Worm (Caenorhabditis elegans) whole organism, late embryonic: ENCODE results near the gene cnx-1.

Experiments used
- C38D4.7 ChIP-seq: fragments of 200-800 bp; sonication (Bioruptor generic); optimal IDR thresholded peaks from 2 replicates; lab custom pipeline; 2018; ENCODE audit warnings: mild to moderate bottlenecking, missing genetic modification characterization, moderate library complexity, missing compliant biosample characterization
- F13H6.1 ChIP-seq: sonication (generic microtip); optimal IDR thresholded peaks from 2 replicates; lab custom pipeline; 2016; ENCODE audit warnings: missing genetic modification characterization, missing compliant biosample characterization
- K09A11.1 ChIP-seq: sonication (generic microtip); optimal IDR thresholded peaks from 2 replicates; lab custom pipeline; 2017; ENCODE audit warnings: antibody characterized with exemption, mild to moderate bottlenecking, missing genetic modification characterization, missing compliant biosample characterization; ENCODE audit not compliant: insufficient read depth
- T23F11.4 ChIP-seq: fragments of 200-800 bp; sonication (Bioruptor generic); optimal IDR thresholded peaks from 2 replicates; lab custom pipeline; 2018; ENCODE audit warnings: mild to moderate bottlenecking, missing genetic modification characterization, missing compliant biosample characterization
- ahr-1 ChIP-seq: sonication (generic microtip); optimal IDR thresholded peaks from 2 replicates; lab custom pipeline; 2016; ENCODE audit warnings: missing genetic modification characterization, missing compliant biosample characterization
- ama-1 ChIP-seq: fragments of 150-350 bp; optimal IDR thresholded peaks from 2 replicates; lab custom pipeline; 2014
- ceh-31 ChIP-seq: sonication (generic microtip); optimal IDR thresholded peaks from 2 replicates; lab custom pipeline; 2016; ENCODE audit warnings: missing genetic modification characterization, missing compliant biosample characterization
- ceh-9 ChIP-seq: sonication (generic microtip); optimal IDR thresholded peaks from 2 replicates; lab custom pipeline; 2016; ENCODE audit warnings: mild to moderate bottlenecking, missing genetic modification characterization, inconsistent platforms, missing compliant biosample characterization
- che-1 ChIP-seq: sonication (generic microtip); optimal IDR thresholded peaks from 2 replicates; lab custom pipeline; 2016; ENCODE audit warnings: mild to moderate bottlenecking, missing genetic modification characterization, missing compliant biosample characterization
- dmd-4 ChIP-seq: sonication (generic microtip); optimal IDR thresholded peaks from 2 replicates; lab custom pipeline; 2016; ENCODE audit warnings: borderline replicate concordance, missing genetic modification characterization, missing compliant biosample characterization
- dve-1 ChIP-seq: sonication (generic microtip); optimal IDR thresholded peaks from 2 replicates; lab custom pipeline; 2017; ENCODE audit warnings: antibody characterized with exemption, mild to moderate bottlenecking, missing genetic modification characterization, missing compliant biosample characterization
- elt-4 ChIP-seq: sonication (generic microtip); optimal IDR thresholded peaks from 2 replicates; lab custom pipeline; 2016; ENCODE audit warnings: missing genetic modification characterization, missing compliant biosample characterization
- ets-4 ChIP-seq: sonication (generic microtip); optimal IDR thresholded peaks from 2 replicates; lab custom pipeline; 2016; ENCODE audit warnings: missing genetic modification characterization, missing compliant biosample characterization
- fkh-10 ChIP-seq: fragments of 150-350 bp; optimal IDR thresholded peaks from 2 replicates; lab custom pipeline; 2014; ENCODE audit warnings: missing biosample characterization, missing genetic modification reagents, missing genetic modification characterization
- hlh-15 ChIP-seq: sonication (generic microtip); optimal IDR thresholded peaks from 2 replicates; lab custom pipeline; 2016; ENCODE audit warnings: missing genetic modification characterization, missing compliant biosample characterization
- hlh-6 ChIP-seq: sonication (generic microtip); optimal IDR thresholded peaks from 2 replicates; lab custom pipeline; 2016; ENCODE audit warnings: missing genotype, missing genetic modification characterization, missing compliant biosample characterization
- lin-11 ChIP-seq: fragments of 200-800 bp; sonication (Bioruptor generic); optimal IDR thresholded peaks from 2 replicates; lab custom pipeline; 2018; ENCODE audit warnings: mild to moderate bottlenecking, missing genetic modification characterization, missing compliant biosample characterization
- madf-2 ChIP-seq: sonication (generic microtip); optimal IDR thresholded peaks from 2 replicates; lab custom pipeline; 2017; ENCODE audit warnings: missing genetic modification characterization, missing compliant biosample characterization
- nhr-232 ChIP-seq: sonication (generic microtip); optimal IDR thresholded peaks from 2 replicates; lab custom pipeline; 2016; ENCODE audit warnings: missing genetic modification characterization, missing compliant biosample characterization
- npax-4 ChIP-seq: sonication (generic microtip); optimal IDR thresholded peaks from 2 replicates; lab custom pipeline; 2016; ENCODE audit warnings: missing genetic modification characterization, missing compliant biosample characterization
- odd-2 ChIP-seq: sonication (generic microtip); optimal IDR thresholded peaks from 2 replicates; lab custom pipeline; 2017; ENCODE audit warnings: antibody characterized with exemption, mild to moderate bottlenecking, missing genetic modification characterization, missing compliant biosample characterization
- pat-9 ChIP-seq: fragments of 200-800 bp; sonication (Bioruptor generic); optimal IDR thresholded peaks from 2 replicates; lab custom pipeline; 2018; ENCODE audit warnings: mild to moderate bottlenecking, missing genetic modification characterization, moderate library complexity, missing compliant biosample characterization
- pax-1 ChIP-seq: fragments of 150-350 bp; optimal IDR thresholded peaks from 2 replicates; lab custom pipeline; 2014; ENCODE audit warnings: missing biosample characterization, missing genetic modification characterization
- pha-4 ChIP-seq: fragments of 150-350 bp; optimal IDR thresholded peaks from 2 replicates; lab custom pipeline; 2018; ENCODE audit warnings: missing biosample characterization, missing genetic modification reagents, missing genetic modification characterization
- ref-2 ChIP-seq: sonication (generic microtip); optimal IDR thresholded peaks from 2 replicates; lab custom pipeline; 2016; ENCODE audit warnings: missing genetic modification characterization, missing compliant biosample characterization
- rnt-1 ChIP-seq: sonication (generic microtip); optimal IDR thresholded peaks from 2 replicates; lab custom pipeline; 2016; ENCODE audit warnings: missing genetic modification characterization, missing compliant biosample characterization
- sdc-2 ChIP-seq: sonication (generic microtip); optimal IDR thresholded peaks from 2 replicates; lab custom pipeline; 2016; ENCODE audit warnings: missing genotype, missing genetic modification characterization, missing compliant biosample characterization
- syd-9 ChIP-seq: sonication (generic microtip); optimal IDR thresholded peaks from 2 replicates; lab custom pipeline; 2016; ENCODE audit warnings: mild to moderate bottlenecking, missing genetic modification characterization, moderate library complexity, missing compliant biosample characterization
- tbx-7 ChIP-seq: sonication (generic microtip); optimal IDR thresholded peaks from 2 replicates; lab custom pipeline; 2016; ENCODE audit warnings: missing genotype, missing genetic modification characterization, missing compliant biosample characterization
- ttx-3 ChIP-seq: sonication (generic microtip); optimal IDR thresholded peaks from 2 replicates; lab custom pipeline; 2016; ENCODE audit warnings: missing genetic modification reagents, missing genetic modification characterization, missing compliant biosample characterization
- unc-3 ChIP-seq, 2 experiments: fragments of 200-800 bp in 1 of 2; sonication (Bioruptor generic) in 1 of 2; sonication (generic microtip) in 1 of 2; conservative IDR thresholded peaks in 1 of 2; optimal IDR thresholded peaks in 1 of 2; 2 replicates each; pipeline versions ENCODE4 v1.3.6 to Lab custom; 2016 to 2022; ENCODE audit warnings: missing compliant biosample characterization in 2 of 2, missing genetic modification characterization in 2 of 2, missing genetic modification reagents in 1 of 2
- unc-42 ChIP-seq: sonication (generic microtip); optimal IDR thresholded peaks from 2 replicates; lab custom pipeline; 2016; ENCODE audit warnings: missing genotype, missing genetic modification characterization, missing compliant biosample characterization
- unc-86 ChIP-seq: sonication (generic microtip); optimal IDR thresholded peaks from 2 replicates; lab custom pipeline; 2016; ENCODE audit warnings: missing genetic modification characterization, missing compliant biosample characterization
- zip-5 ChIP-seq: sonication (generic microtip); optimal IDR thresholded peaks from 2 replicates; lab custom pipeline; 2016; ENCODE audit warnings: missing genetic modification characterization, missing compliant biosample characterization
- ztf-16 ChIP-seq: sonication (generic microtip); optimal IDR thresholded peaks from 2 replicates; lab custom pipeline; 2017; ENCODE audit warnings: missing genetic modification characterization, missing compliant biosample characterization

The cnx-1 gene

ce11 chrIII:9861470-9862342 is 44.8 kb upstream of the cnx-1 start (continued):
- no peak for TF ChIP-seq elt-4 (tag; lab: Kevin White, UChicago)
- peak; percentile 80 for TF ChIP-seq dmd-4
- TF ChIP-seq fkh-10 (GFP tag; lab: Kevin White, UChicago): no peak
- no peak for TF ChIP-seq pax-1 (tag; lab: Kevin White, UChicago)
- peak; percentile 85 for TF ChIP-seq nhr-232
- peak; percentile 72 for TF ChIP-seq zip-5 (tag; lab: Kevin White, UChicago)
- TF ChIP-seq madf-2 (tag; lab: Kevin White, UChicago): peak; percentile 84
- TF ChIP-seq ztf-16 (tag; lab: Kevin White, UChicago): peak; percentile 85
- peak; percentile 86 for TF ChIP-seq C38D4.7
- no peak for TF ChIP-seq ets-4 (tag; lab: Kevin White, UChicago)
- peak; percentile 70 for TF ChIP-seq ceh-9 (tag; lab: Kevin White, UChicago)
- peak; percentile 86 for TF ChIP-seq syd-9
- no peak for TF ChIP-seq pha-4 (tag; lab: Kevin White, UChicago)
- peak; percentile 68 for TF ChIP-seq hlh-15 (tag; lab: Kevin White, UChicago)
- TF ChIP-seq odd-2 (tag; lab: Kevin White, UChicago): peak; percentile 63
- peak; percentile 84 for TF ChIP-seq ttx-3
- peak; percentile 82 for TF ChIP-seq pat-9 (tag; lab: Kevin White, UChicago)
- peak; percentile 80 for TF ChIP-seq hlh-6 (tag; lab: Kevin White, UChicago)
- peak; percentile 88 for TF ChIP-seq che-1 (tag; lab: Kevin White, UChicago)
- TF ChIP-seq lin-11 (tag; lab: Kevin White, UChicago): peak; percentile 72
- peak; percentile 32 for TF ChIP-seq dve-1 (tag; lab: Kevin White, UChicago)
- TF ChIP-seq T23F11.4 (GFP tag; lab: Kevin White, UChicago): peak; percentile 80
- peak; percentile 57 for TF ChIP-seq unc-42 (tag; lab: Kevin White, UChicago)
- no peak for TF ChIP-seq tbx-7 (tag; lab: Kevin White, UChicago)
- peak; percentile 68 for TF ChIP-seq K09A11.1
- TF ChIP-seq F13H6.1 (tag; lab: Kevin White, UChicago): peak; percentile 70
- TF ChIP-seq ama-1 (lab: Kevin White, UChicago): no peak
- TF ChIP-seq npax-4 (tag; lab: Kevin White, UChicago): peak; percentile 42
- peak; percentile 68 for TF ChIP-seq sdc-2
- TF ChIP-seq ahr-1 (tag; lab: Kevin White, UChicago): peak; percentile 52
- peak; percentile 47 for TF ChIP-seq rnt-1 (tag; lab: Kevin White, UChicago)

DNA sequence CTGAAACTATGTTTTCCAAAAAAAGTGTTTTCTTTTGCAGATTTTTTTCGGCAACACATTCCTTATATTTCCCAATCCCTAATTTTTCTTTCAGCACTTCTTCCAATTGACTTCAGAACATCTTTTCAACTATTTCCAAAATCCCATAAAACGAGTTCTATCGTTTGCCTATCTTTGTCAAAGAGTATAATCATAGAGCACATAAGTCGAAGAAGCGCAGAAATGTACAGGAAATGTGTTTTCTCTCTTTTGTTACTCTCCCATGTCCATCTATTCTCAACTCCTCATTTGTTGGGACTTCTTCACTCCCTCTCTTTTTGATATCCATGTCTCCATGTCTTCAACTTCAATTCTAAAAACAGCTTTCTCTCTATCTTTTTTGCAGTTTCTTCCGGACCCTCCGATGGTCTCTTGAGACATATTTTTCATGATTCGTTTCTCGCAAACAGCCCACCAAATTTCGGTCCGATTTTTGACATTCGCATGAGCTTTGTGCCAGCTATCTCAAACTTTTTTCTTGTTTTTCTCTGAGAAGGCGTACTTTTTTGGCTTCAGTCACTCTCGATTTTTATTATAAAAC is 43.4 kb upstream of the cnx-1 start, which contains the start of gene twk-48:
Gene twk-48 (plus strand): TSS at position 530 of the 580 bp plus-strand sequence.
- peak; percentile 23 for TF ChIP-seq unc-42 (tag; lab: Kevin White, UChicago)
- no peak for TF ChIP-seq madf-2 (tag; lab: Kevin White, UChicago)

DNA sequence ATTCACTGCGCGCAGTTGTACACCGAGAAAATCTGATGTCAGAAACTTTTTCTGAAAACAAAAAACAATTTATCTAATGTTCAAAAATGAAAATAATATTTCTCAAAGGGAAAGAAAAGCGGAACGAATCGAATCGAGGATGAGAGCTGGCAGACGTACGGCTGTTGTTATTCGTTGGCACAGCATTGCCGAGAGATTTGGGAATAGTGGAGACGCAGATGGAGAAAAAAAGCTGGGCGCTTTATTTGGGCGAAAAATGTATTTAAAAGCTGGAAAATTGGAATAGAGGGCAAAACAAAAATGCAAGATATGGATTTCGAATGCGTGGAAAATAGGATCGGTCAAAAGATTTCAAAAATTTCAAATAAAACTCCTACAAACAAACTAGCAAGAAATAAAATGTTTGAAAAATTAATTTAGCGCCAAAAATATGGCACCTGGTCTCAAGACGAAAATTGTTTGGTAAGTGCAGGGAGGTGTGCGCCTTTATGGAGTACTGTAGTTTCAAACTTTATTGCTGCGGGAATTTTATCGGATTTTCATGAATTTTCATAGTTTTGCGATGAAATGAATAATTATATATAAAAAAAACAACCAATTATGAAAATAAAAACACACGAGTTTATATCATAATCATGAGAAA is 42.3 kb upstream of the cnx-1 start, which contains the start of gene gpdh-2:
Gene gpdh-2 (minus strand): TSS at position 51 of the 643 bp plus-strand sequence.
- TF ChIP-seq ref-2 (tag; lab: Kevin White, UChicago): no peak
- peak; percentile 8 for TF ChIP-seq ceh-31
- no peak for TF ChIP-seq unc-3 (GFP tag; conservative IDR thresholded peaks at IDR 0.05; lab: Robert Waterston, UW)
- no peak for TF ChIP-seq unc-3 (tag; optimal IDR thresholded peaks at IDR 0.05; lab: Kevin White, UChicago)
- no peak for TF ChIP-seq elt-4 (tag; lab: Kevin White, UChicago)
- no peak for TF ChIP-seq unc-86 (tag; lab: Kevin White, UChicago)
